Fruit fly (Drosophila melanogaster) whole organism, embryonic: ENCODE measurements around the gene aos.

ENCODE experiments used
- ATbp ChIP-seq: fragments of 200-800 bp; sonication (Bioruptor generic); optimal IDR thresholded peaks from 2 replicates; lab custom pipeline; 2017; ENCODE audit warnings: missing biosample characterization, mild to moderate bottlenecking, missing genetic modification characterization, missing genetic modification reagents
- Abd-B ChIP-seq: fragments of 200-800 bp; sonication (Bioruptor generic); optimal IDR thresholded peaks from 2 replicates; lab custom pipeline; 2018; ENCODE audit warnings: missing biosample characterization, mild to moderate bottlenecking, missing genetic modification characterization, moderate library complexity
- BtbVII ChIP-seq: fragments of 200-800 bp; sonication (Bioruptor generic); optimal IDR thresholded peaks from 3 replicates; lab custom pipeline; 2017; ENCODE audit warnings: missing biosample characterization, mild to moderate bottlenecking, missing genetic modification characterization
- CG1024 ChIP-seq: fragments of 200-800 bp; sonication (Bioruptor generic); IDR thresholded peaks from 2 replicates; pipeline ENCODE4 v1.3.6; 2022; ENCODE audit warnings: missing biosample characterization, missing genetic modification characterization
- CG10366 ChIP-seq: fragments of 200-800 bp; sonication (Bioruptor generic); IDR thresholded peaks from 2 replicates; pipeline ENCODE4 v1.3.6; 2022; ENCODE audit warnings: missing biosample characterization, missing genetic modification characterization
- CG10654 ChIP-seq: fragments of 200-800 bp; sonication (Bioruptor generic); optimal IDR thresholded peaks from 2 replicates; lab custom pipeline; 2016; ENCODE audit warnings: missing biosample characterization, missing genetic modification characterization
- CG12236 ChIP-seq: fragments of 200-800 bp; sonication (Bioruptor generic); optimal IDR thresholded peaks from 2 replicates; lab custom pipeline; 2016; ENCODE audit warnings: missing biosample characterization, missing genetic modification characterization
- CG15696 ChIP-seq: fragments of 200-800 bp; sonication (Bioruptor generic); optimal IDR thresholded peaks from 2 replicates; lab custom pipeline; 2019; ENCODE audit warnings: missing biosample characterization, mild to moderate bottlenecking, missing genetic modification characterization, moderate library complexity
- CG2129 ChIP-seq: fragments of 200-800 bp; sonication (Bioruptor generic); IDR thresholded peaks from 2 replicates; pipeline ENCODE4 v1.3.6; 2022; ENCODE audit warnings: missing biosample characterization, missing genetic modification characterization; ENCODE audit not compliant: partially characterized antibody
- CG2199 ChIP-seq: fragments of 200-800 bp; sonication (Bioruptor generic); IDR thresholded peaks from 3 replicates; pipeline ENCODE4 v1.3.6; 2022; ENCODE audit warnings: missing biosample characterization, missing genetic modification characterization
- CG30403 ChIP-seq: fragments of 200-800 bp; sonication (Bioruptor generic); optimal IDR thresholded peaks from 3 replicates; lab custom pipeline; 2016; ENCODE audit warnings: missing biosample characterization, missing genetic modification characterization
- CG30431 ChIP-seq: fragments of 200-800 bp; sonication (Bioruptor generic); optimal IDR thresholded peaks from 2 replicates; lab custom pipeline; 2017; ENCODE audit warnings: missing biosample characterization, missing genetic modification characterization
- CG31365 ChIP-seq: fragments of 200-800 bp; sonication (Bioruptor generic); optimal IDR thresholded peaks from 2 replicates; lab custom pipeline; 2018; ENCODE audit warnings: missing biosample characterization, mild to moderate bottlenecking, missing genetic modification characterization
- CG3847 ChIP-seq: fragments of 200-800 bp; sonication (Bioruptor generic); IDR thresholded peaks from 2 replicates; pipeline ENCODE4 v1.3.6; 2022; ENCODE audit warnings: missing biosample characterization, missing genetic modification characterization
- CG4820 ChIP-seq: fragments of 200-800 bp; sonication (Bioruptor generic); optimal IDR thresholded peaks from 3 replicates; lab custom pipeline; 2016; ENCODE audit warnings: missing biosample characterization, missing genetic modification characterization
- CG9817 ChIP-seq: fragments of 200-800 bp; sonication (Bioruptor generic); optimal IDR thresholded peaks from 2 replicates; lab custom pipeline; 2018; ENCODE audit warnings: missing biosample characterization, mild to moderate bottlenecking, missing genetic modification characterization, moderate library complexity
- CTCF ChIP-seq: fragments of 200-800 bp; sonication (Bioruptor generic); optimal IDR thresholded peaks from 2 replicates; lab custom pipeline; 2017; ENCODE audit warnings: missing biosample characterization, mild to moderate bottlenecking, missing genetic modification characterization, moderate library complexity
- Dad ChIP-seq: fragments of 200-800 bp; sonication (Bioruptor generic); optimal IDR thresholded peaks from 3 replicates; lab custom pipeline; 2016; ENCODE audit warnings: missing biosample characterization, missing genetic modification characterization
- H15 ChIP-seq: fragments of 200-800 bp; sonication (Bioruptor generic); IDR thresholded peaks from 3 replicates; pipeline ENCODE4 v1.3.6; 2022; ENCODE audit warnings: missing biosample characterization, missing genetic modification characterization
- HLH54F ChIP-seq: fragments of 200-800 bp; sonication (Bioruptor generic); optimal IDR thresholded peaks from 3 replicates; lab custom pipeline; 2016; ENCODE audit warnings: missing biosample characterization, missing genetic modification characterization
- Hand ChIP-seq: fragments of 200-800 bp; sonication (Bioruptor generic); optimal IDR thresholded peaks from 2 replicates; lab custom pipeline; 2017; ENCODE audit warnings: mild to moderate bottlenecking, missing biosample characterization, missing genetic modification reagents, missing genetic modification characterization
- NC2α ChIP-seq: fragments of 200-800 bp; sonication (Bioruptor generic); optimal IDR thresholded peaks from 2 replicates; lab custom pipeline; 2016; ENCODE audit warnings: missing biosample characterization, missing genetic modification characterization
- NC2β ChIP-seq: fragments of 200-800 bp; sonication (Bioruptor generic); optimal IDR thresholded peaks from 2 replicates; lab custom pipeline; 2016; ENCODE audit warnings: missing biosample characterization, missing genetic modification characterization
- Oli ChIP-seq: fragments of 200-800 bp; sonication (Bioruptor generic); optimal IDR thresholded peaks from 2 replicates; lab custom pipeline; 2018; ENCODE audit warnings: missing biosample characterization, mild to moderate bottlenecking, missing genetic modification characterization, moderate library complexity
- Pdp1 ChIP-seq, 2 experiments: fragments of 200-800 bp; sonication (Bioruptor generic); optimal IDR thresholded peaks; 3 replicates each; lab custom pipeline; 2016; ENCODE audit warnings: missing biosample characterization in 2 of 2, missing genetic modification characterization in 2 of 2, mild to moderate bottlenecking in 1 of 2, moderate library complexity in 1 of 2
- Scr ChIP-seq: fragments of 200-800 bp; sonication (Bioruptor generic); IDR thresholded peaks from 2 replicates; pipeline ENCODE4 v1.3.6; 2022; ENCODE audit warnings: missing biosample characterization, missing genetic modification characterization; ENCODE audit not compliant: partially characterized antibody
- Sin3A ChIP-seq: fragments of >200 bp; optimal IDR thresholded peaks from 2 replicates; lab custom pipeline; 2018
- YL-1 ChIP-seq: fragments of 200-800 bp; sonication (Bioruptor generic); optimal IDR thresholded peaks from 3 replicates; lab custom pipeline; 2017; ENCODE audit warnings: missing biosample characterization, mild to moderate bottlenecking, missing genetic modification characterization
- al ChIP-seq: fragments of 200-800 bp; sonication (Bioruptor generic); IDR thresholded peaks from 2 replicates; pipeline ENCODE4 v1.3.6; 2022; ENCODE audit warnings: missing biosample characterization, missing genetic modification characterization
- ato ChIP-seq: fragments of 200-800 bp; sonication (Bioruptor generic); IDR thresholded peaks from 2 replicates; pipeline ENCODE4 v1.3.6; 2022; ENCODE audit warnings: missing biosample characterization, missing genetic modification characterization; ENCODE audit not compliant: partially characterized antibody
- br ChIP-seq: fragments of >200 bp; optimal IDR thresholded peaks from 2 replicates; lab custom pipeline; 2017
- crol ChIP-seq: fragments of 200-800 bp; sonication (Bioruptor generic); IDR thresholded peaks from 2 replicates; pipeline ENCODE4 v1.3.6; 2022; ENCODE audit warnings: missing biosample characterization, missing genetic modification characterization
- disco-r ChIP-seq: fragments of 200-800 bp; sonication (Bioruptor generic); optimal IDR thresholded peaks from 2 replicates; lab custom pipeline; 2016; ENCODE audit warnings: missing biosample characterization, missing genetic modification characterization
- eve ChIP-seq, 2 experiments: fragments of >200 bp; optimal IDR thresholded peaks; 2 replicates each; lab custom pipeline; 2017; ENCODE audit warnings: missing biosample characterization in 2 of 2, missing genetic modification characterization in 2 of 2
- ftz-f1 ChIP-seq: fragments of 200-800 bp; sonication (Bioruptor generic); optimal IDR thresholded peaks from 2 replicates; lab custom pipeline; 2016; ENCODE audit warnings: missing biosample characterization, missing genetic modification characterization
- gce ChIP-seq: fragments of 200-800 bp; sonication (Bioruptor generic); IDR thresholded peaks from 3 replicates; pipeline ENCODE4 v1.3.6; 2022; ENCODE audit warnings: missing biosample characterization, missing genetic modification characterization
- gcm ChIP-seq: fragments of 200-800 bp; sonication (Bioruptor generic); optimal IDR thresholded peaks from 2 replicates; lab custom pipeline; 2019; ENCODE audit warnings: missing biosample characterization, mild to moderate bottlenecking, missing genetic modification characterization, moderate library complexity
- kay ChIP-seq: fragments of 200-800 bp; sonication (Bioruptor generic); optimal IDR thresholded peaks from 2 replicates; lab custom pipeline; 2016; ENCODE audit warnings: missing biosample characterization, missing genetic modification characterization
- kni ChIP-seq: fragments of 200-800 bp; sonication (Bioruptor generic); optimal IDR thresholded peaks from 3 replicates; lab custom pipeline; 2017; ENCODE audit warnings: mild to moderate bottlenecking, missing biosample characterization, missing genetic modification reagents, missing genetic modification characterization
- lab ChIP-seq: fragments of 200-800 bp; sonication (Bioruptor generic); optimal IDR thresholded peaks from 3 replicates; lab custom pipeline; 2017; ENCODE audit warnings: missing biosample characterization, missing genetic modification characterization, mild to moderate bottlenecking, moderate library complexity, missing genetic modification reagents
- nerfin-1 ChIP-seq: fragments of 200-800 bp; sonication (Bioruptor generic); optimal IDR thresholded peaks from 3 replicates; lab custom pipeline; 2019; ENCODE audit warnings: missing biosample characterization, mild to moderate bottlenecking, missing genetic modification characterization, moderate library complexity
- oc ChIP-seq: fragments of 200-800 bp; sonication (Bioruptor generic); optimal IDR thresholded peaks from 2 replicates; lab custom pipeline; 2018; ENCODE audit warnings: missing biosample characterization, mild to moderate bottlenecking, missing genetic modification characterization, moderate library complexity
- sug ChIP-seq: fragments of 200-800 bp; optimal IDR thresholded peaks from 2 replicates; lab custom pipeline; 2019; ENCODE audit warnings: missing biosample characterization, mild to moderate bottlenecking, missing genetic modification characterization, moderate library complexity
- tap ChIP-seq: fragments of 200-800 bp; optimal IDR thresholded peaks from 3 replicates; lab custom pipeline; 2019; ENCODE audit warnings: missing biosample characterization, mild to moderate bottlenecking, missing genetic modification characterization, moderate library complexity
- tio ChIP-seq: fragments of 200-800 bp; sonication (Bioruptor generic); optimal IDR thresholded peaks from 2 replicates; lab custom pipeline; 2017; ENCODE audit warnings: missing biosample characterization, missing genetic modification characterization, inconsistent platforms
- tup ChIP-seq: fragments of 200-800 bp; sonication (Bioruptor generic); optimal IDR thresholded peaks from 2 replicates; lab custom pipeline; 2016; ENCODE audit warnings: missing biosample characterization, mild to moderate bottlenecking, missing genetic modification characterization, moderate library complexity
- twi ChIP-seq: fragments of 200-800 bp; optimal IDR thresholded peaks from 2 replicates; lab custom pipeline; 2019; ENCODE audit warnings: missing biosample characterization, mild to moderate bottlenecking, missing genetic modification characterization, moderate library complexity
- tx ChIP-seq: fragments of 200-800 bp; sonication (Bioruptor generic); optimal IDR thresholded peaks from 2 replicates; lab custom pipeline; 2016; ENCODE audit warnings: missing biosample characterization, missing genetic modification characterization
- wek ChIP-seq: fragments of 200-800 bp; sonication (Bioruptor generic); optimal IDR thresholded peaks from 3 replicates; lab custom pipeline; 2018; ENCODE audit warnings: missing biosample characterization, mild to moderate bottlenecking, missing genetic modification characterization, moderate library complexity
- zf30C ChIP-seq: fragments of 200-800 bp; sonication (Bioruptor generic); optimal IDR thresholded peaks from 3 replicates; lab custom pipeline; 2018; ENCODE audit warnings: missing biosample characterization, mild to moderate bottlenecking, missing genetic modification characterization

Gene aos

dm6 chr3L:16489283-16489682 lies 5.8 kb upstream of the aos start (continued):
- no peak for TF ChIP-seq CG10654 (GFP tag; lab: Kevin White, UChicago)
- no peak for TF ChIP-seq tap
- TF ChIP-seq ftz-f1 = no peak
- no peak for TF ChIP-seq gcm
- TF ChIP-seq Sin3A = no peak
- TF ChIP-seq gce (GFP tag; lab: Robert Waterston, UW) = no peak
- peak; percentile 2 for TF ChIP-seq twi (tag; lab: Kevin White, UChicago)
- TF ChIP-seq lab = no peak
- TF ChIP-seq CG3847 (GFP tag; lab: Robert Waterston, UW) = no peak
- TF ChIP-seq CG31365 = no peak
- no peak for TF ChIP-seq sug (tag; lab: Kevin White, UChicago)
- no peak for TF ChIP-seq NC2β (GFP tag; lab: Kevin White, UChicago)
- no peak for TF ChIP-seq eve (GFP tag; optimal IDR thresholded peaks at IDR 0.05; lab: Kevin White, UChicago)

DNA sequence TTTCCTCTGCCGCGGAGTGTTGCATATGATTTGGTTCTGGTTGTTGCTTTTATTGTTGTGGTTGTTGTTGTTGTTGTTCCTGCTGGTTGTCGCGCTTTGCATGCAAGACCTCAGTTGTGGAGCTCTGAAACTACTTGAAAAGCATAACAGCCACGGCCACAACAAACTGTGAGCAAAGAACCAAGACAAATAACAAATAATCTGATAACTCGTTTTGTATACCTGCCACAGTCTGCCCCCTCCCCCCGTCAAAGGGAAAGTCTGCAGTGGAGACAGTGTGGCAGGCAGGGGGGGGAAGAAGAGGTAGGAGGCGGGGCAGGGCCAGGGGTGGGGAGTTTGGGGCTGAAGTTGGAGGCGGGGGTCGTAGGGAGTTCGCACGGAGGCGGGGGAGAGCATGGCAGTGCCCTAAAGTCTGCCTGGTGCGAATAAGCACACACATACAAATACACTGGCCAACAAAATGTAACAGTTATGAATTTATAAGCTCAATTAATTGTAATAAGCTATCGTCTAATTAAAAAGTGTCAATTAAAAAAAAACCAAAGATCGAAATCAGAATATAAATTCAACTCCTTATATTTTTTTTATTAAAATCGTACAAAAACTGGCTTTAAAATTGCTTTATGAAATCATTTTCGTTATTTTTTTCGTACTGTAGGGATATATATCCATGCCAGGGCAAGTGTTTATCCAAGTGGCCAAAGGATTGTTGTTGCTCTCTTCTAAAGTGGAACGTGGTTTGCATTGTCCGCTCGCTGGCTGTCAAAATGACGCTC lies 5.2 kb upstream of the aos start:
- peak; percentile 99 for TF ChIP-seq crol (GFP tag; lab: Robert Waterston, UW)
- TF ChIP-seq CG10366 (GFP tag; lab: Robert Waterston, UW) = no peak
- TF ChIP-seq CG2129 (GFP tag; lab: Robert Waterston, UW) = no peak
- TF ChIP-seq zf30C = peak; percentile 22
- TF ChIP-seq YL-1 = no peak
- 0 out of 2 replicates have a peak, but pooled peaks have one; percentile 31 for TF ChIP-seq ato
- peak; percentile 29 for TF ChIP-seq Abd-B (GFP tag; lab: Kevin White, UChicago)
- no peak for TF ChIP-seq H15 (GFP tag; lab: Robert Waterston, UW)
- TF ChIP-seq CG30403 (GFP tag; lab: Kevin White, UChicago) = peak; percentile 33
- TF ChIP-seq gcm = no peak
- TF ChIP-seq CG1024 (GFP tag; lab: Robert Waterston, UW) = no peak
- no peak for TF ChIP-seq kay
- no peak for TF ChIP-seq nerfin-1 (tag; lab: Kevin White, UChicago)
- no peak for TF ChIP-seq CG2199 (GFP tag; lab: Robert Waterston, UW)
- TF ChIP-seq oc = peak; percentile 79
- peak; percentile 98 for TF ChIP-seq kni (GFP tag; lab: Kevin White, UChicago)
- TF ChIP-seq tup (GFP tag; lab: Kevin White, UChicago) = no peak
- no peak for TF ChIP-seq Dad (GFP tag; lab: Kevin White, UChicago)
- no peak for TF ChIP-seq tio (GFP tag; lab: Kevin White, UChicago)
- no peak for TF ChIP-seq Scr (GFP tag; lab: Robert Waterston, UW)
- TF ChIP-seq CG15696 (tag; lab: Kevin White, UChicago) = no peak
- peak; percentile 9 for TF ChIP-seq Oli (tag; lab: Kevin White, UChicago)
- peak; percentile 34 for TF ChIP-seq CG4820 (GFP tag; lab: Kevin White, UChicago)
- TF ChIP-seq CG9817 (tag; lab: Kevin White, UChicago) = no peak
- TF ChIP-seq wek (GFP tag; lab: Kevin White, UChicago) = no peak
- no peak for TF ChIP-seq HLH54F (GFP tag; lab: Kevin White, UChicago)
- TF ChIP-seq CG12236 (GFP tag; lab: Kevin White, UChicago) = no peak
- no peak for TF ChIP-seq tx
- TF ChIP-seq ATbp (GFP tag; lab: Kevin White, UChicago) = peak; percentile 2
- TF ChIP-seq CG30431 (GFP tag; lab: Kevin White, UChicago) = no peak
- no peak for TF ChIP-seq disco-r (GFP tag; lab: Kevin White, UChicago)
- TF ChIP-seq NC2α (GFP tag; lab: Kevin White, UChicago) = no peak
- no peak for TF ChIP-seq br (lab: Kevin White, UChicago)
- no peak for TF ChIP-seq CTCF
- no peak for TF ChIP-seq CG3847 (GFP tag; lab: Robert Waterston, UW)
- TF ChIP-seq Pdp1 (GFP tag; optimal IDR thresholded peaks at IDR 0.05; lab: Kevin White, UChicago) = no peak
- TF ChIP-seq Hand = no peak
- TF ChIP-seq al (GFP tag; lab: Robert Waterston, UW) = no peak
- TF ChIP-seq BtbVII (GFP tag; lab: Kevin White, UChicago) = no peak
